Worm (Caenorhabditis elegans) whole organism, early embryonic: ENCODE results near the gene C54D10.3.

Source experiments
- B0310.2 ChIP-seq: sonication (generic microtip); optimal IDR thresholded peaks from 2 replicates; lab custom pipeline; 2016; ENCODE audit warnings: mild to moderate bottlenecking, missing genetic modification characterization, missing compliant biosample characterization
- F13C5.2 ChIP-seq: sonication (generic microtip); optimal IDR thresholded peaks from 2 replicates; lab custom pipeline; 2017; ENCODE audit warnings: mild to moderate bottlenecking, missing genetic modification characterization, inconsistent platforms, missing compliant biosample characterization
- ama-1 ChIP-seq: fragments of 150-350 bp; optimal IDR thresholded peaks from 2 replicates; lab custom pipeline; 2014
- ets-7 ChIP-seq: sonication (generic microtip); optimal IDR thresholded peaks from 2 replicates; lab custom pipeline; 2016; ENCODE audit warnings: missing genotype, missing genetic modification characterization, missing compliant biosample characterization
- flt-1 ChIP-seq: fragments of 200-800 bp; sonication (Bioruptor generic); IDR thresholded peaks from 2 replicates; pipeline ENCODE4 v1.3.6; 2022; ENCODE audit warnings: missing genetic modification characterization, missing compliant biosample characterization
- scrt-1 ChIP-seq: fragments of 200-800 bp; sonication (Bioruptor generic); IDR thresholded peaks from 2 replicates; pipeline ENCODE4 v1.3.6; 2022; ENCODE audit warnings: missing genetic modification characterization, missing compliant biosample characterization
- sea-1 ChIP-seq: fragments of 200-800 bp; sonication (Bioruptor generic); conservative IDR thresholded peaks from 2 replicates; pipeline ENCODE4 v1.3.6; 2022; ENCODE audit warnings: missing genetic modification characterization, missing compliant biosample characterization

DNA sequence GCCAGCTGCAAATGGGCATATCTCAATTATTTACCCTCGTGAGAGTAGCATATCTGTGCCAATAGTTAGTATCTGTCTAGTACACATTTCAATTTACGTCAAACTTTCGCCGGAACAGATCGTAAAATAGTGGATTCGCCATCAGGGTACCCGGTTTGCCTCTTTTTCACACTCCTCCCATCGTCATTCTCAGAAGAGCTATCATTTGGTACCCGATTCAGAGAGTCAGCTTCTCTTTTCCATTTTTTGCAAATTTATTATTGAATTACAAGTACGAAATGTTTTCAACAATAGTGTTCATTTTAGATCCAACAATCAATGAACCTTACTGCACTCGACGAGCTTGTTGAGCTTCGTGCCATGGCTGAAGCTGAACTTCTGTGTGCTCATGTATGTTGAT lies 10.6 kb downstream of the C54D10.3 start, which contains the start of gene C54D10.5:
- no peak for TF ChIP-seq B0310.2 (tag; lab: Kevin White, UChicago)
- TF ChIP-seq ama-1 (lab: Kevin White, UChicago): no peak
- TF ChIP-seq F13C5.2: no peak
- TF ChIP-seq scrt-1 (GFP tag; lab: Robert Waterston, UW): no peak
- TF ChIP-seq ets-7 (tag; lab: Kevin White, UChicago): no peak
- no peak for TF ChIP-seq flt-1 (GFP tag; lab: Robert Waterston, UW)
- no peak for TF ChIP-seq sea-1
